Fruit fly (Drosophila melanogaster): Measurements from ENCODE around the gene CG31769.

Gene CG31769

dm6 chr2L:14115976-14116501, 5.5 kb upstream of the CG31769 start:
- peak; percentile 14 for TF ChIP-seq Ets65A (GFP tag)
- TF ChIP-seq repo (GFP tag; optimal IDR thresholded peaks at IDR 0.05): no peak
- TF ChIP-seq oc (tag; optimal IDR thresholded peaks at IDR 0.05): no peak
- TF ChIP-seq z (GFP tag; IDR thresholded peaks at IDR 0.05): peak; percentile 65; the same call in 2 of the 3 replicates
- TF ChIP-seq scrt (GFP tag; optimal IDR thresholded peaks at IDR 0.05): peak; percentile 98
- TF ChIP-seq Trl (optimal IDR thresholded peaks at IDR 0.05): peak; percentile 16 to 58
- no peak for TF ChIP-seq Trl (GFP tag; optimal IDR thresholded peaks at IDR 0.05)
- peak; percentile 25 for TF ChIP-seq cg (GFP tag; optimal IDR thresholded peaks at IDR 0.05)
- peak; percentile 83 for TF ChIP-seq Deaf1 (tag; optimal IDR thresholded peaks at IDR 0.05)
- TF ChIP-seq chinmo (GFP tag; IDR thresholded peaks at IDR 0.05; ENCODE audit: partially characterized antibody): 0 out of 4 replicates have a peak, but pooled peaks have one; percentile 19
- TF ChIP-seq H15 (GFP tag; IDR thresholded peaks at IDR 0.05): 0 out of 3 replicates have a peak, but pooled peaks have one; percentile 15

- TF ChIP-seq Ets65A (GFP tag) (peak; percentile 20), CG4404 (GFP tag; IDR thresholded peaks at IDR 0.05) (no peak), CG7556 (GFP tag; optimal IDR thresholded peaks at IDR 0.05) (no peak), fd102C (GFP tag; optimal IDR thresholded peaks at IDR 0.05) (no peak), bigmax (GFP tag; optimal IDR thresholded peaks at IDR 0.05) (peak; percentile 17), CG13894 (tag; optimal IDR thresholded peaks at IDR 0.05) (peak; percentile 68), bsh (GFP tag; optimal IDR thresholded peaks at IDR 0.05) (no peak), CG2120 (GFP tag; optimal IDR thresholded peaks at IDR 0.05) (no peak), tgo (GFP tag; IDR thresholded peaks at IDR 0.05) (no peak), Blimp-1 (GFP tag; optimal IDR thresholded peaks at IDR 0.05) (no peak), CG17802 (tag; optimal IDR thresholded peaks at IDR 0.05) (no peak), abd-A (tag; optimal IDR thresholded peaks at IDR 0.05) (peak; percentile 87), Nf-YC (tag; optimal IDR thresholded peaks at IDR 0.05) (no peak), CG6175 (GFP tag; IDR thresholded peaks at IDR 0.05) (0 out of 3 replicates have a peak, but pooled peaks have one; percentile 44), Tbp (GFP tag; optimal IDR thresholded peaks at IDR 0.05) (no peak), Taf1 (GFP tag; IDR thresholded peaks at IDR 0.05) (no peak), E2f1 (GFP tag; IDR thresholded peaks at IDR 0.05) (no peak), CG7987 (GFP tag; optimal IDR thresholded peaks at IDR 0.05) (no peak)
Measured at dm6 chr2L:14113207-14113606, 2.7 kb upstream of the CG31769 start.

- no peak for TF ChIP-seq tna (GFP tag; IDR thresholded peaks at IDR 0.05; ENCODE audit: partially characterized antibody)
- no peak for TF ChIP-seq pita (GFP tag; optimal IDR thresholded peaks at IDR 0.05)
- TF ChIP-seq Ets65A (GFP tag): peak; percentile 42
- no peak for TF ChIP-seq CG9876 (GFP tag; optimal IDR thresholded peaks at IDR 0.05)
- TF ChIP-seq TFAM (GFP tag; optimal IDR thresholded peaks at IDR 0.05): no peak
- peak; percentile 66 for TF ChIP-seq CTCF (GFP tag; optimal IDR thresholded peaks at IDR 0.05)
- TF ChIP-seq NK7.1 (GFP tag; optimal IDR thresholded peaks at IDR 0.05): no peak
Measured at dm6 chr2L:14112192-14112591, 1.7 kb upstream of the CG31769 start.

- no peak for TF ChIP-seq Mrtf (GFP tag; IDR thresholded peaks at IDR 0.05)
- TF ChIP-seq CG4820 (GFP tag; optimal IDR thresholded peaks at IDR 0.05): no peak
- TF ChIP-seq CG33557 (GFP tag; optimal IDR thresholded peaks at IDR 0.05): no peak
- no peak for TF ChIP-seq zfh1 (GFP tag; IDR thresholded peaks at IDR 0.05)
Measured at dm6 chr2L:14109347-14109746, 1.2 kb downstream of the CG31769 start, which contains the start of gene CG15293. TSS of gene CG15293 (minus strand) at chr2L:14109447.

All from whole organism, embryonic.